Worm (Caenorhabditis elegans): ENCODE results near the gene W06A7.2.

Gene W06A7.2

ce11 chrV:14788462-14788861 is 33.2 kb upstream of the W06A7.2 start:
- no peak for TF ChIP-seq egl-27 (tag; optimal IDR thresholded peaks at IDR 0.05)
- TF ChIP-seq fos-1 (tag; optimal IDR thresholded peaks at IDR 0.05) = no peak

ce11 chrV:14790792-14791191 is 30.9 kb upstream of the W06A7.2 start:
- TF ChIP-seq skn-1 (tag; optimal IDR thresholded peaks at IDR 0.05) (no peak), nhr-77 (tag; optimal IDR thresholded peaks at IDR 0.05) (no peak), lin-15B (tag; optimal IDR thresholded peaks at IDR 0.05) (no peak), daf-12 (tag; optimal IDR thresholded peaks at IDR 0.05) (no peak), egl-5 (tag; optimal IDR thresholded peaks at IDR 0.05) (no peak), fkh-2 (tag; optimal IDR thresholded peaks at IDR 0.05) (no peak)

DNA sequence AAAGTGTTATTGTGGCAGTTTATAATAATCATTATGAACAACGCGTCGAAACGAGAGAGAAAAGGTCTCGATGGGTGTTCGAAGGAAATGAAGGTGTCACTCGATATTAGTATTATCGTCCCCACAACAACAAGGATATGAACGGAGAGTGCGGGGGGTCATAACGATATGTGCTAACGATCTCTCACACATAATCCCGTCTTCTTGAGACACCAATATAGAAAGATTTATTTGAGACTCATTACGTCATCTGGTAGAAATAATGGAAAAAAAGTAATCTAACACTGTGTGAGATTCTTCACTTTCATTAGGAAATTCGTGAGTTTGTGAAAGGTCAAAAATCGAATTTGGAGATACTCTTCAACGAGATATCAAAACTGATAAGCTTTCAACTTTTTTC is 29.9 kb upstream of the W06A7.2 start:
- TF ChIP-seq ceh-82 (tag; optimal IDR thresholded peaks at IDR 0.05) (no peak), unc-62 (GFP tag; optimal IDR thresholded peaks at IDR 0.05) (no peak), lsy-12 (tag; optimal IDR thresholded peaks at IDR 0.05) (no peak), R02D3.7 (tag; optimal IDR thresholded peaks at IDR 0.05) (no peak), fkh-2 (tag; optimal IDR thresholded peaks at IDR 0.05) (no peak), elt-2 (tag; optimal IDR thresholded peaks at IDR 0.05) (no peak), ceh-9 (tag; optimal IDR thresholded peaks at IDR 0.05) (no peak), fkh-10 (GFP tag; optimal IDR thresholded peaks at IDR 0.05) (no peak), nhr-28 (tag; optimal IDR thresholded peaks at IDR 0.05) (no peak), pqm-1 (tag; optimal IDR thresholded peaks at IDR 0.05) (no peak), lin-15B (tag; optimal IDR thresholded peaks at IDR 0.05) (no peak), nhr-77 (tag; optimal IDR thresholded peaks at IDR 0.05) (no peak), fos-1 (tag; optimal IDR thresholded peaks at IDR 0.05) (no peak), daf-12 (tag; optimal IDR thresholded peaks at IDR 0.05) (no peak)

DNA sequence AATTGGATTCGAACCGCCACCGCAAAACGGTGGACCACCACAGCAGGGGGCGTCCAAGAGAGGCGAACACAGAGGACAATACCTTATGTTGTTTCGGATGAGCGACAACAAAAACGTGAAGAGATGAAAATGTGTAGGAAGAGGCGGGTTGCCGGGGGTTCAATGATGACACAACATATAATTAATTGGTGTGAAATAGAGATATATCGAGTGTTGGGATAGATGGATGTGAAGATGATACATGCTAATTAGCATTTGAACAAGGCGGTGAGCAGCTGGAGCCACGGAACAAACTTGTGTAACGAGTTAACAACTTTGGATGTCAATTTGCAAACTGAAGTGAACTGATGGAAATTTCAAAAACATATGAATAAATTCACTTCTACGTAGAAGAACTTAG is 29.3 kb upstream of the W06A7.2 start:
- TF ChIP-seq daf-12 (tag; optimal IDR thresholded peaks at IDR 0.05) (no peak), snpc-4 (tag; optimal IDR thresholded peaks at IDR 0.05) (no peak), nhr-76 (tag; optimal IDR thresholded peaks at IDR 0.05) (no peak), ztf-4 (tag; optimal IDR thresholded peaks at IDR 0.05) (no peak), eor-1 (tag; optimal IDR thresholded peaks at IDR 0.05) (no peak)

DNA sequence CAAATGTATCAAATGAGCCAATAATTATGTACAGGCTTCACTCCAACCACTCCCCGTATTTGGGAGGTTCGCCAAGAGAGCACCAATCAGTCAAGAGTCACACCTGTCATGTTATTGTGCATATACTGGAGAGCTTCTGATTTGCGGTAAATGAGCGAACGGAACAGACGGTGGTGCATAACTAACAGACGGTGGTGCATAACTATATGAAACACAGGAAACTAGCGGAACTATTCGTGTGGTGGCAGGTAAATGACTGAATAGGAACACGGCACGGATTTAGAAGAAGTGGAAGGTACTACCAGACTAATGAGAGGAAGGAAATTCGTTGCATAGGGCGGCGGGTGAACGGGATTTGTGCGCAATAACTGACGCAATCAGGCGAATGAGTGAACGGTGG is 28.6 kb upstream of the W06A7.2 start:
- TF ChIP-seq nhr-77 (tag; optimal IDR thresholded peaks at IDR 0.05) (no peak), ceh-28 (tag; optimal IDR thresholded peaks at IDR 0.05) (no peak), ceh-82 (tag; optimal IDR thresholded peaks at IDR 0.05) (no peak), nhr-25 (tag; optimal IDR thresholded peaks at IDR 0.05) (no peak), nhr-28 (tag; optimal IDR thresholded peaks at IDR 0.05) (no peak), nhr-43 (tag; optimal IDR thresholded peaks at IDR 0.05; ENCODE audit: poor library complexity, severe bottlenecking) (no peak), jun-1 (tag; optimal IDR thresholded peaks at IDR 0.05) (no peak), nhr-67 (tag; optimal IDR thresholded peaks at IDR 0.05) (no peak), sea-2 (GFP tag; optimal IDR thresholded peaks at IDR 0.05) (no peak), egl-5 (tag; optimal IDR thresholded peaks at IDR 0.05) (no peak), ceh-9 (tag; optimal IDR thresholded peaks at IDR 0.05) (no peak), unc-62 (GFP tag; optimal IDR thresholded peaks at IDR 0.05) (no peak)

- no peak for TF ChIP-seq jun-1 (tag; optimal IDR thresholded peaks at IDR 0.05)
- TF ChIP-seq fkh-2 (tag; optimal IDR thresholded peaks at IDR 0.05) = no peak
- TF ChIP-seq elt-2 (tag; optimal IDR thresholded peaks at IDR 0.05) = no peak
- TF ChIP-seq hmg-11 (tag; optimal IDR thresholded peaks at IDR 0.05) = no peak
- no peak for TF ChIP-seq snpc-4 (tag; optimal IDR thresholded peaks at IDR 0.05)
- TF ChIP-seq nhr-43 (tag; optimal IDR thresholded peaks at IDR 0.05; ENCODE audit: poor library complexity, severe bottlenecking) = no peak
- TF ChIP-seq unc-62 (GFP tag; optimal IDR thresholded peaks at IDR 0.05) = no peak
These were observed 23.8 kb upstream of the W06A7.2 start for ce11 chrV:14797886-14798285.

ce11 chrV:14800402-14800801 is 21.3 kb upstream of the W06A7.2 start:
- TF ChIP-seq lin-39 (tag; optimal IDR thresholded peaks at IDR 0.05) (peak; percentile 45), nhr-11 (tag; optimal IDR thresholded peaks at IDR 0.05) (peak; percentile 24), daf-12 (tag; optimal IDR thresholded peaks at IDR 0.05) (no peak)

Measured in whole organism, L3 larva.